Fruit fly (Drosophila melanogaster) whole organism, embryonic: ENCODE results near the gene teq.
A peak's percentile ranks its signal among the peaks of the same experiment; 100 is the strongest.

Source experiments
- Blimp-1 ChIP-seq: fragments of 200-800 bp; sonication (Bioruptor generic); optimal IDR thresholded peaks from 3 replicates; lab custom pipeline; 2018; ENCODE audit warnings: missing biosample characterization, missing genetic modification characterization, mild to moderate bottlenecking, moderate library complexity, missing genetic modification reagents
- CG10462 ChIP-seq: fragments of 200-800 bp; sonication (Bioruptor generic); optimal IDR thresholded peaks from 2 replicates; lab custom pipeline; 2016; ENCODE audit warnings: missing biosample characterization, missing genetic modification characterization
- CG10654 ChIP-seq: fragments of 200-800 bp; sonication (Bioruptor generic); optimal IDR thresholded peaks from 2 replicates; lab custom pipeline; 2016; ENCODE audit warnings: missing biosample characterization, missing genetic modification characterization
- CG11093 ChIP-seq: fragments of 200-800 bp; sonication (Bioruptor generic); IDR thresholded peaks from 3 replicates; pipeline ENCODE4 v1.3.6; 2022; ENCODE audit warnings: missing biosample characterization, missing genetic modification characterization
- CG13123 ChIP-seq: fragments of 200-800 bp; sonication (Bioruptor generic); optimal IDR thresholded peaks from 2 replicates; lab custom pipeline; 2016; ENCODE audit warnings: missing biosample characterization, missing genetic modification characterization
- CG13894 ChIP-seq: fragments of 200-800 bp; sonication (Bioruptor generic); optimal IDR thresholded peaks from 3 replicates; lab custom pipeline; 2018; ENCODE audit warnings: missing biosample characterization, mild to moderate bottlenecking, missing genetic modification characterization, moderate library complexity
- CG14014 ChIP-seq: fragments of 200-800 bp; sonication (Bioruptor generic); IDR thresholded peaks from 2 replicates; pipeline ENCODE4 v1.3.6; 2022; ENCODE audit warnings: missing biosample characterization, missing genetic modification characterization
- CG2120 ChIP-seq: fragments of 200-800 bp; sonication (Bioruptor generic); optimal IDR thresholded peaks from 3 replicates; lab custom pipeline; 2016; ENCODE audit warnings: missing biosample characterization, missing genetic modification characterization
- CG32767 ChIP-seq: fragments of 200-800 bp; sonication (Bioruptor generic); IDR thresholded peaks from 2 replicates; pipeline ENCODE4 v1.3.6; 2022; ENCODE audit warnings: missing biosample characterization, missing genetic modification characterization
- CG3838 ChIP-seq: fragments of 200-800 bp; sonication (Bioruptor generic); optimal IDR thresholded peaks from 3 replicates; lab custom pipeline; 2016; ENCODE audit warnings: missing biosample characterization, missing genetic modification characterization
- CG4820 ChIP-seq: fragments of 200-800 bp; sonication (Bioruptor generic); optimal IDR thresholded peaks from 3 replicates; lab custom pipeline; 2016; ENCODE audit warnings: missing biosample characterization, missing genetic modification characterization
- CG4854 ChIP-seq: fragments of 200-800 bp; sonication (Bioruptor generic); optimal IDR thresholded peaks from 2 replicates; lab custom pipeline; 2016; ENCODE audit warnings: missing biosample characterization, missing genetic modification characterization, inconsistent platforms
- CG8281 ChIP-seq: fragments of 200-800 bp; sonication (Bioruptor generic); optimal IDR thresholded peaks from 2 replicates; lab custom pipeline; 2018; ENCODE audit warnings: missing biosample characterization, mild to moderate bottlenecking, missing genetic modification characterization, moderate library complexity
- CG8290 ChIP-seq, 3 experiments: fragments of 200-800 bp; sonication (Bioruptor generic); optimal IDR thresholded peaks; 2 replicates each; lab custom pipeline; 2016 to 2019; ENCODE audit warnings: missing biosample characterization in 3 of 3, missing genetic modification characterization in 3 of 3, mild to moderate bottlenecking in 2 of 3, moderate library complexity in 1 of 3
- Camta ChIP-seq: fragments of 200-800 bp; sonication (Bioruptor generic); optimal IDR thresholded peaks from 2 replicates; lab custom pipeline; 2016; ENCODE audit warnings: missing biosample characterization, missing genetic modification characterization
- CkIIα-i1 ChIP-seq: fragments of 200-800 bp; sonication (Bioruptor generic); IDR thresholded peaks from 2 replicates; pipeline ENCODE4 v1.3.6; 2022; ENCODE audit warnings: missing biosample characterization, missing genetic modification characterization
- Doc2 ChIP-seq: fragments of 200-800 bp; sonication (Bioruptor generic); IDR thresholded peaks from 2 replicates; pipeline ENCODE4 v1.3.6; 2022; ENCODE audit warnings: missing biosample characterization, missing genetic modification characterization
- Drgx ChIP-seq: fragments of 200-800 bp; sonication (Bioruptor generic); IDR thresholded peaks from 2 replicates; pipeline ENCODE4 v1.3.6; 2022; ENCODE audit warnings: missing biosample characterization, missing genetic modification characterization
- Fer2 ChIP-seq: fragments of 200-800 bp; sonication (Bioruptor generic); optimal IDR thresholded peaks from 2 replicates; lab custom pipeline; 2018; ENCODE audit warnings: missing biosample characterization, mild to moderate bottlenecking, missing genetic modification characterization, moderate library complexity
- Hr78 ChIP-seq, 2 experiments: fragments of 200-800 bp in 1 of 2; fragments of >200 bp in 1 of 2; sonication (Bioruptor generic) in 1 of 2; optimal IDR thresholded peaks; 2 replicates each; lab custom pipeline; 2017 to 2019; ENCODE audit warnings: missing biosample characterization in 2 of 2, missing genetic modification characterization in 2 of 2, mild to moderate bottlenecking in 1 of 2, moderate library complexity in 1 of 2
- Med ChIP-seq: fragments of 200-800 bp; sonication (Bioruptor generic); peaks from one replicate; lab custom pipeline; 2016; ENCODE audit warnings: missing biosample characterization, missing genetic modification characterization, mild to moderate bottlenecking, inconsistent platforms, moderate library complexity
- NC2β ChIP-seq: fragments of 200-800 bp; sonication (Bioruptor generic); optimal IDR thresholded peaks from 2 replicates; lab custom pipeline; 2016; ENCODE audit warnings: missing biosample characterization, missing genetic modification characterization
- Nf-YC ChIP-seq: fragments of 200-800 bp; optimal IDR thresholded peaks from 3 replicates; lab custom pipeline; 2019; ENCODE audit warnings: missing biosample characterization, mild to moderate bottlenecking, missing genetic modification characterization, moderate library complexity
- Ptx1 ChIP-seq: fragments of 200-800 bp; sonication (Bioruptor generic); IDR thresholded peaks from 2 replicates; pipeline ENCODE4 v1.3.6; 2022; ENCODE audit warnings: missing biosample characterization, missing genetic modification characterization
- abd-A ChIP-seq: fragments of 200-800 bp; sonication (Bioruptor generic); optimal IDR thresholded peaks from 3 replicates; lab custom pipeline; 2019; ENCODE audit warnings: missing biosample characterization, mild to moderate bottlenecking, missing genetic modification characterization, moderate library complexity
- ac ChIP-seq: fragments of 200-800 bp; sonication (Bioruptor generic); optimal IDR thresholded peaks from 3 replicates; lab custom pipeline; 2017; ENCODE audit warnings: missing biosample characterization, mild to moderate bottlenecking, missing genetic modification characterization
- cg ChIP-seq: fragments of 200-800 bp; sonication (Bioruptor generic); optimal IDR thresholded peaks from 3 replicates; lab custom pipeline; 2019; ENCODE audit warnings: missing biosample characterization, mild to moderate bottlenecking, missing genetic modification characterization, moderate library complexity
- chinmo ChIP-seq: fragments of 200-800 bp; sonication (Bioruptor generic); IDR thresholded peaks from 4 replicates; pipeline ENCODE4 v1.3.6; 2022; ENCODE audit warnings: missing biosample characterization, missing genetic modification characterization; ENCODE audit not compliant: partially characterized antibody
- ci ChIP-seq: fragments of 200-800 bp; sonication (Bioruptor generic); IDR thresholded peaks from 3 replicates; pipeline ENCODE4 v1.3.6; 2022; ENCODE audit warnings: missing biosample characterization, missing genetic modification characterization
- crol ChIP-seq: fragments of 200-800 bp; sonication (Bioruptor generic); IDR thresholded peaks from 2 replicates; pipeline ENCODE4 v1.3.6; 2022; ENCODE audit warnings: missing biosample characterization, missing genetic modification characterization
- eyg ChIP-seq: fragments of 200-800 bp; sonication (Bioruptor generic); optimal IDR thresholded peaks from 3 replicates; lab custom pipeline; 2016; ENCODE audit warnings: missing biosample characterization, missing genetic modification characterization
- hb ChIP-seq: fragments of 200-800 bp; sonication (Bioruptor generic); IDR thresholded peaks from 3 replicates; pipeline ENCODE4 v1.3.6; 2022; ENCODE audit warnings: missing biosample characterization, missing genetic modification characterization; ENCODE audit not compliant: partially characterized antibody
- kni ChIP-seq: fragments of 200-800 bp; sonication (Bioruptor generic); optimal IDR thresholded peaks from 3 replicates; lab custom pipeline; 2017; ENCODE audit warnings: mild to moderate bottlenecking, missing biosample characterization, missing genetic modification reagents, missing genetic modification characterization
- lilli ChIP-seq: fragments of 200-800 bp; sonication (Bioruptor generic); optimal IDR thresholded peaks from 3 replicates; lab custom pipeline; 2016; ENCODE audit warnings: missing biosample characterization, missing genetic modification characterization
- nau ChIP-seq: fragments of 200-800 bp; sonication (Bioruptor generic); optimal IDR thresholded peaks from 3 replicates; lab custom pipeline; 2017; ENCODE audit warnings: missing biosample characterization, mild to moderate bottlenecking, missing genetic modification characterization, missing genetic modification reagents
- pan ChIP-seq, 4 experiments: fragments of >200 bp in 3 of 4; fragments of 200-800 bp in 1 of 4; sonication (Bioruptor generic) in 1 of 4; optimal IDR thresholded peaks in 3 of 4; IDR thresholded peaks in 1 of 4; 2 replicates each; pipeline versions ENCODE4 v1.3.6 to Lab custom; 2017 to 2022; ENCODE audit warnings: missing biosample characterization in 2 of 4, missing genetic modification characterization in 2 of 4, mixed read lengths in 1 of 4
- rib ChIP-seq: fragments of 200-800 bp; sonication (Bioruptor generic); IDR thresholded peaks from 2 replicates; pipeline ENCODE4 v1.3.6; 2022; ENCODE audit warnings: missing biosample characterization, missing genetic modification characterization
- row ChIP-seq: fragments of 200-800 bp; sonication (Bioruptor generic); IDR thresholded peaks from 3 replicates; pipeline ENCODE4 v1.3.6; 2022; ENCODE audit warnings: missing biosample characterization, missing genetic modification characterization
- sens ChIP-seq: fragments of 200-800 bp; sonication (Bioruptor generic); peaks from one replicate; lab custom pipeline; 2016; ENCODE audit warnings: missing biosample characterization, missing genetic modification characterization
- sr ChIP-seq: fragments of 200-800 bp; sonication (Bioruptor generic); IDR thresholded peaks from 3 replicates; pipeline ENCODE4 v1.3.6; 2022; ENCODE audit warnings: missing biosample characterization, missing genetic modification characterization
- ttk ChIP-seq: fragments of 200-800 bp; sonication (Bioruptor generic); IDR thresholded peaks from 2 replicates; pipeline ENCODE4 v2.1.2; 2022; ENCODE audit warnings: missing biosample characterization, missing genetic modification characterization
- twi ChIP-seq: fragments of 200-800 bp; optimal IDR thresholded peaks from 2 replicates; lab custom pipeline; 2019; ENCODE audit warnings: missing biosample characterization, mild to moderate bottlenecking, missing genetic modification characterization, moderate library complexity
- vvl ChIP-seq: fragments of 200-800 bp; sonication (Bioruptor generic); IDR thresholded peaks from 2 replicates; pipeline ENCODE4 v1.3.6; 2022; ENCODE audit warnings: missing biosample characterization, missing genetic modification characterization
- wek ChIP-seq: fragments of 200-800 bp; sonication (Bioruptor generic); optimal IDR thresholded peaks from 3 replicates; lab custom pipeline; 2018; ENCODE audit warnings: missing biosample characterization, mild to moderate bottlenecking, missing genetic modification characterization, moderate library complexity

The teq gene

dm6 chr3L:9114404-9114803 is 40.0 kb downstream of the teq start (continued):
- TF ChIP-seq ac (GFP tag; lab: Kevin White, UChicago), result no peak
- TF ChIP-seq lilli (GFP tag; lab: Kevin White, UChicago), result no peak
- no peak for TF ChIP-seq CG2120 (GFP tag; lab: Kevin White, UChicago)
- TF ChIP-seq CG4820 (GFP tag; lab: Kevin White, UChicago), result no peak

dm6 chr3L:9115654-9116053 is 41.2 kb downstream of the teq start:
- TF ChIP-seq eyg (GFP tag; lab: Kevin White, UChicago), result no peak
- no peak for TF ChIP-seq Blimp-1 (GFP tag; lab: Kevin White, UChicago)
- no peak for TF ChIP-seq Hr78 (GFP tag; optimal IDR thresholded peaks at IDR 0.05; lab: Kevin White, UChicago)
- TF ChIP-seq CG10462 (GFP tag; lab: Kevin White, UChicago), result no peak
- TF ChIP-seq CG11093 (GFP tag; lab: Robert Waterston, UW), result no peak
- TF ChIP-seq CG3838 (GFP tag; lab: Kevin White, UChicago), result no peak
- TF ChIP-seq CG8281 (tag; lab: Kevin White, UChicago), result peak; percentile 95
- peak; percentile 41; the same call in 1 of the 2 replicates for TF ChIP-seq crol (GFP tag; lab: Robert Waterston, UW)
- TF ChIP-seq CG4854, result no peak
- 0 out of 2 replicates have a peak, but pooled peaks have one; percentile 8 for TF ChIP-seq Ptx1 (GFP tag; lab: Robert Waterston, UW)
- no peak for TF ChIP-seq Fer2 (tag; lab: Kevin White, UChicago)
- TF ChIP-seq CG10654, result no peak
- no peak for TF ChIP-seq CG14014 (GFP tag; lab: Robert Waterston, UW)
- TF ChIP-seq, all 482 proteins: peak for 3

dm6 chr3L:9119564-9119963 is 45.1 kb downstream of the teq start:
- TF ChIP-seq ttk (GFP tag; lab: Robert Waterston, UW) (0 out of 2 replicates have a peak, but pooled peaks have one; percentile 31), Drgx (GFP tag; lab: Robert Waterston, UW) (peak; percentile 59), lilli (GFP tag; lab: Kevin White, UChicago) (no peak), Doc2 (GFP tag; lab: Robert Waterston, UW) (no peak), CG32767 (GFP tag; lab: Robert Waterston, UW) (0 out of 2 replicates have a peak, but pooled peaks have one; percentile 9), Ptx1 (GFP tag; lab: Robert Waterston, UW) (peak; percentile 36), wek (GFP tag; lab: Kevin White, UChicago) (no peak)

dm6 chr3L:9121289-9121688 is 46.8 kb downstream of the teq start:
- TF ChIP-seq nau, result peak; percentile 8
- TF ChIP-seq pan (optimal IDR thresholded peaks at IDR 0.05; lab: Kevin White, UChicago), result no peak
- no peak for TF ChIP-seq pan (GFP tag; optimal IDR thresholded peaks at IDR 0.05 in 1 of 2, IDR thresholded peaks at IDR 0.05 in 1 of 2)
- TF ChIP-seq Hr78 (GFP tag; optimal IDR thresholded peaks at IDR 0.05; lab: Kevin White, UChicago), result peak in 1 of 2 experiments; percentile 45
- TF ChIP-seq cg (GFP tag; lab: Kevin White, UChicago), result peak; percentile 59
- peak; percentile 76 for TF ChIP-seq CG13894 (tag; lab: Kevin White, UChicago)
- peak; percentile 21 for TF ChIP-seq Med (GFP tag; lab: Kevin White, UChicago)
- TF ChIP-seq Camta, result no peak
- 0 out of 3 replicates have a peak, but pooled peaks have one; percentile 38 for TF ChIP-seq hb (GFP tag; lab: Robert Waterston, UW)
- TF ChIP-seq rib (GFP tag; lab: Robert Waterston, UW), result 0 out of 2 replicates have a peak, but pooled peaks have one; percentile 16
- TF ChIP-seq Nf-YC (tag; lab: Kevin White, UChicago), result peak; percentile 26
- no peak for TF ChIP-seq CkIIα-i1 (GFP tag; lab: Robert Waterston, UW)
- peak; percentile 55 for TF ChIP-seq kni (GFP tag; lab: Kevin White, UChicago)
- peak; percentile 73; the same call in 1 of the 4 replicates for TF ChIP-seq chinmo (GFP tag; lab: Robert Waterston, UW)
- TF ChIP-seq twi (tag; lab: Kevin White, UChicago), result peak; percentile 58
- TF ChIP-seq ci, result peak; percentile 60; the same call in 1 of the 3 replicates
- peak; percentile 65 for TF ChIP-seq sens
- peak; percentile 94 for TF ChIP-seq sr (GFP tag; lab: Robert Waterston, UW)
- TF ChIP-seq CG8290 (GFP tag; optimal IDR thresholded peaks at IDR 0.05; lab: Kevin White, UChicago), result peak; percentile 40
- TF ChIP-seq CG8290 (tag; optimal IDR thresholded peaks at IDR 0.05; lab: Kevin White, UChicago), result peak in 1 of 2 experiments; percentile 13
- no peak for TF ChIP-seq NC2β (GFP tag; lab: Kevin White, UChicago)
- peak; percentile 70 for TF ChIP-seq abd-A
- TF ChIP-seq CG13123 (GFP tag; lab: Kevin White, UChicago), result no peak
- TF ChIP-seq row (GFP tag; lab: Robert Waterston, UW), result no peak
- peak; percentile 75 for TF ChIP-seq vvl (GFP tag; lab: Robert Waterston, UW)
